Fruit fly (Drosophila melanogaster) whole organism, pupa: ENCODE results near the gene osk.

Source experiments
- CG34367 ChIP-seq: fragments of 200-800 bp; sonication (Bioruptor generic); optimal IDR thresholded peaks from 2 replicates; lab custom pipeline; 2018; ENCODE audit warnings: missing biosample characterization, mild to moderate bottlenecking, missing genetic modification characterization
- CG4496 ChIP-seq: fragments of 200-800 bp; sonication (Bioruptor generic); IDR thresholded peaks from 3 replicates; pipeline ENCODE4 v1.3.6; 2022; ENCODE audit warnings: missing biosample characterization, missing genetic modification characterization
- CG8301 ChIP-seq: fragments of 200-800 bp; sonication (Bioruptor generic); optimal IDR thresholded peaks from 2 replicates; lab custom pipeline; 2018; ENCODE audit warnings: missing biosample characterization, mild to moderate bottlenecking, missing genetic modification characterization
- D1 ChIP-seq: fragments of 200-800 bp; sonication (Bioruptor generic); optimal IDR thresholded peaks from 2 replicates; lab custom pipeline; 2018; ENCODE audit warnings: missing biosample characterization, mild to moderate bottlenecking, missing genetic modification characterization, moderate library complexity
- EcR ChIP-seq: fragments of 200-800 bp; sonication (Bioruptor generic); optimal IDR thresholded peaks from 3 replicates; lab custom pipeline; 2019; ENCODE audit warnings: missing biosample characterization, missing genetic modification characterization, mild to moderate bottlenecking, moderate library complexity, missing genetic modification reagents
- Pif1A ChIP-seq: fragments of 200-800 bp; sonication (Bioruptor generic); optimal IDR thresholded peaks from 3 replicates; lab custom pipeline; 2016; ENCODE audit warnings: missing biosample characterization, missing genetic modification characterization
- fd96Ca ChIP-seq: fragments of 200-800 bp; sonication (Bioruptor generic); IDR thresholded peaks from 3 replicates; pipeline ENCODE4 v1.3.6; 2022; ENCODE audit warnings: missing biosample characterization, missing genetic modification characterization

DNA sequence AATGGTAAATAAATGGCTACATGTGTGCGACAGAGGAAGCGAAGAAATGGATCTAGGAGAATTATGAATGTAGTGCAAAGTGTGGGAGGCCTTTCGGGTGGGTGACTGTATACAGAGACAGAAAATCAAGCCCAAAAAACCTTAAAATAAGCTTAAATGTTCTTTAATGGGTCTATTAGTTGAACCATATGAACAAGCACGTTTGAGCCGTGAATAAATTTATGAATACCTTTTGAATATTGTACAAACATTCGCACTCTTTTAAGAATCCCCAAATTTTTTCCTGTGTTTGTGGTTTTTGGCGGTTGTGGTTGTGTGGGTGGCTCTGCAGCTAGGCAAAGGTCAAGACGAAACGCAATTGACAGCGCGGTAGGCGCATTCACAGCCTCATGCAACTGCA, 31.7 kb downstream of the osk start:
- TF ChIP-seq EcR (GFP tag; lab: Kevin White, UChicago), result no peak
- TF ChIP-seq CG8301 (tag; lab: Kevin White, UChicago), result peak; percentile 43
- TF ChIP-seq fd96Ca (GFP tag; lab: Robert Waterston, UW), result no peak
- TF ChIP-seq CG4496, result peak; percentile 22; the same call in 2 of the 3 replicates
- no peak for TF ChIP-seq Pif1A (GFP tag; lab: Kevin White, UChicago)
- TF ChIP-seq D1, result no peak
- TF ChIP-seq CG34367 (tag; lab: Kevin White, UChicago), result no peak
